Worm (Caenorhabditis elegans): ENCODE measurements around the gene ttr-10.

ce11 chrV:7570290-7570689 is 16.6 kb upstream of the ttr-10 start, which contains the start of gene clec-212:
- no peak for TF ChIP-seq ztf-11 (tag; optimal IDR thresholded peaks at IDR 0.05)
- TF ChIP-seq skn-1 (tag; optimal IDR thresholded peaks at IDR 0.05) = no peak
- TF ChIP-seq unc-62 (GFP tag; optimal IDR thresholded peaks at IDR 0.05) = no peak
- TF ChIP-seq lin-39 (tag; optimal IDR thresholded peaks at IDR 0.05) = no peak
- no peak for TF ChIP-seq mab-5 (tag; optimal IDR thresholded peaks at IDR 0.05)
- TF ChIP-seq elt-1 (tag; optimal IDR thresholded peaks at IDR 0.05) = no peak

All from whole organism, L2 larva.